Worm (Caenorhabditis elegans) whole organism, L3 larva: ENCODE data around the gene F15B9.8.

ENCODE experiments used
- ceh-16 ChIP-seq: sonication (generic microtip); optimal IDR thresholded peaks from 2 replicates; lab custom pipeline; 2017; ENCODE audit warnings: missing biosample characterization, missing genetic modification characterization
- ceh-82 ChIP-seq: fragments of 150-350 bp; optimal IDR thresholded peaks from 2 replicates; lab custom pipeline; 2014; ENCODE audit warnings: missing biosample characterization, missing genetic modification characterization
- daf-12 ChIP-seq: fragments of 150-350 bp; optimal IDR thresholded peaks from 2 replicates; lab custom pipeline; 2014; ENCODE audit warnings: missing biosample characterization, missing genetic modification reagents, missing genetic modification characterization
- egl-5 ChIP-seq: fragments of 150-350 bp; optimal IDR thresholded peaks from 2 replicates; lab custom pipeline; 2017; ENCODE audit warnings: missing biosample characterization, missing genetic modification reagents, missing genetic modification characterization, inconsistent platforms
- elt-2 ChIP-seq: sonication (generic microtip); optimal IDR thresholded peaks from 2 replicates; lab custom pipeline; 2016; ENCODE audit warnings: missing genetic modification reagents, mild to moderate bottlenecking, missing genetic modification characterization, missing compliant biosample characterization
- lin-39 ChIP-seq: fragments of 150-350 bp; optimal IDR thresholded peaks from 2 replicates; lab custom pipeline; 2018; ENCODE audit warnings: missing biosample characterization, missing genetic modification reagents, missing genetic modification characterization
- mdl-1 ChIP-seq: fragments of 150-350 bp; optimal IDR thresholded peaks from 2 replicates; lab custom pipeline; 2014; ENCODE audit warnings: missing biosample characterization, missing genetic modification characterization
- nhr-28 ChIP-seq: fragments of 150-350 bp; optimal IDR thresholded peaks from 2 replicates; lab custom pipeline; 2014; ENCODE audit warnings: missing biosample characterization, missing genetic modification characterization
- pha-4 ChIP-seq: fragments of 150-350 bp; optimal IDR thresholded peaks from 2 replicates; lab custom pipeline; 2014; ENCODE audit warnings: missing biosample characterization, missing genetic modification reagents, missing genetic modification characterization
- sea-2 ChIP-seq: fragments of 150-350 bp; sonication (generic microtip); optimal IDR thresholded peaks from 4 replicates; lab custom pipeline; 2014; ENCODE audit warnings: missing biosample characterization, missing genetic modification reagents, missing genetic modification characterization

DNA sequence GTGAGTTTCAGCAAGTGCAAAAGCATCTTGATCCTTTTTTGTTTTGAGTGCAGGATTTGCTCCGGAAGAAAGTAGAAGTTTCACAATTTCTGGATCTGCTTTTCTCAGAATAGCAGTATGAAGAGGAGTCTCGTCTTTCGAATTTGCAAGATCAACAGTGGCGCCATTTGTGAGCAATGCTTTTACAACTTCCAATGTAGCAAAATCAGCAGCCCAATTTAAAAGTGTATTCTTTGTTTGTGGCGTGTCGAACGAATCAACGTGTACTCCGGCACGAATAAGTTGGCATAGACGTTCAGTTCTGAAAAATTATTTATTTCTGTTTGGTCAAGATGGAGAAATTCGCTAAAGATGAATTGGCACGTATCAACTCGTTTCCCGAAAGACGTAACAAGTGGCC lies 38.7 kb upstream of the F15B9.8 start, which contains the start of gene T16G1.13:
- TF ChIP-seq ceh-82 (tag; lab: Kevin White, UChicago) (no peak), lin-39 (tag; lab: Kevin White, UChicago) (no peak), pha-4 (tag; lab: Kevin White, UChicago) (no peak), mdl-1 (tag; lab: Kevin White, UChicago) (no peak), egl-5 (tag; lab: Kevin White, UChicago) (no peak), sea-2 (no peak), elt-2 (tag; lab: Kevin White, UChicago) (no peak), nhr-28 (tag; lab: Kevin White, UChicago) (no peak), daf-12 (tag; lab: Kevin White, UChicago) (no peak), ceh-16 (no peak)
